Fruit fly (Drosophila melanogaster) whole organism, embryonic: Measurements from ENCODE around the gene Stat92E.

Source experiments
- CG11723 ChIP-seq: fragments of 200-800 bp; sonication (Bioruptor generic); optimal IDR thresholded peaks from 2 replicates; lab custom pipeline; 2017; ENCODE audit warnings: missing biosample characterization, mild to moderate bottlenecking, missing genetic modification characterization
- CG12071 ChIP-seq: fragments of 200-800 bp; sonication (Bioruptor generic); optimal IDR thresholded peaks from 3 replicates; lab custom pipeline; 2018; ENCODE audit warnings: missing biosample characterization, mild to moderate bottlenecking, missing genetic modification characterization
- CG12219 ChIP-seq: fragments of 200-800 bp; sonication (Bioruptor generic); optimal IDR thresholded peaks from 3 replicates; lab custom pipeline; 2018; ENCODE audit warnings: missing biosample characterization, mild to moderate bottlenecking, missing genetic modification characterization
- CG12769 ChIP-seq: fragments of 200-800 bp; sonication (Bioruptor generic); optimal IDR thresholded peaks from 2 replicates; lab custom pipeline; 2019; ENCODE audit warnings: missing biosample characterization, mild to moderate bottlenecking, missing genetic modification characterization, moderate library complexity
- CG14050 ChIP-seq: fragments of 200-800 bp; sonication (Bioruptor generic); IDR thresholded peaks from 3 replicates; pipeline ENCODE4 v1.3.6; 2022; ENCODE audit warnings: missing biosample characterization, missing genetic modification characterization
- CG15696 ChIP-seq: fragments of 200-800 bp; sonication (Bioruptor generic); optimal IDR thresholded peaks from 2 replicates; lab custom pipeline; 2019; ENCODE audit warnings: missing biosample characterization, mild to moderate bottlenecking, missing genetic modification characterization, moderate library complexity
- CG1792 ChIP-seq: fragments of 200-800 bp; sonication (Bioruptor generic); optimal IDR thresholded peaks from 2 replicates; lab custom pipeline; 2016; ENCODE audit warnings: missing biosample characterization, missing genetic modification characterization
- CG2678 ChIP-seq: fragments of 200-800 bp; sonication (Bioruptor generic); optimal IDR thresholded peaks from 3 replicates; lab custom pipeline; 2019; ENCODE audit warnings: missing biosample characterization, mild to moderate bottlenecking, missing genetic modification characterization, moderate library complexity
- CG4328 ChIP-seq: fragments of 200-800 bp; sonication (Bioruptor generic); optimal IDR thresholded peaks from 3 replicates; lab custom pipeline; 2017; ENCODE audit warnings: missing biosample characterization, missing genetic modification reagents, missing genetic modification characterization
- CG4617 ChIP-seq: fragments of 200-800 bp; sonication (Bioruptor generic); optimal IDR thresholded peaks from 3 replicates; lab custom pipeline; 2016; ENCODE audit warnings: missing biosample characterization, missing genetic modification characterization, borderline replicate concordance
- CG5180 ChIP-seq: fragments of 200-800 bp; sonication (Bioruptor generic); optimal IDR thresholded peaks from 3 replicates; lab custom pipeline; 2017; ENCODE audit warnings: missing biosample characterization, missing genetic modification characterization, mild to moderate bottlenecking, moderate library complexity, missing genetic modification reagents
- CG8290 ChIP-seq, 3 experiments: fragments of 200-800 bp; sonication (Bioruptor generic); optimal IDR thresholded peaks; 2 replicates each; lab custom pipeline; 2016 to 2019; ENCODE audit warnings: missing biosample characterization in 3 of 3, missing genetic modification characterization in 3 of 3, mild to moderate bottlenecking in 2 of 3, moderate library complexity in 1 of 3
- Camta ChIP-seq: fragments of 200-800 bp; sonication (Bioruptor generic); optimal IDR thresholded peaks from 2 replicates; lab custom pipeline; 2016; ENCODE audit warnings: missing biosample characterization, missing genetic modification characterization
- Dll ChIP-seq: fragments of 200-800 bp; sonication (Bioruptor generic); IDR thresholded peaks from 4 replicates; pipeline ENCODE4 v1.3.6; 2022; ENCODE audit warnings: missing biosample characterization, missing genetic modification characterization; ENCODE audit not compliant: partially characterized antibody
- Dref ChIP-seq: fragments of 200-800 bp; sonication (Bioruptor generic); IDR thresholded peaks from 2 replicates; pipeline ENCODE4 v1.3.6; 2022; ENCODE audit warnings: missing biosample characterization, missing genetic modification characterization
- HLHmδ ChIP-seq: fragments of 200-800 bp; sonication (Bioruptor generic); optimal IDR thresholded peaks from 2 replicates; lab custom pipeline; 2018; ENCODE audit warnings: missing biosample characterization, mild to moderate bottlenecking, missing genetic modification characterization, moderate library complexity
- Hand ChIP-seq: fragments of 200-800 bp; sonication (Bioruptor generic); optimal IDR thresholded peaks from 2 replicates; lab custom pipeline; 2017; ENCODE audit warnings: mild to moderate bottlenecking, missing biosample characterization, missing genetic modification reagents, missing genetic modification characterization
- PHDP ChIP-seq: fragments of 200-800 bp; sonication (Bioruptor generic); optimal IDR thresholded peaks from 3 replicates; lab custom pipeline; 2018; ENCODE audit warnings: missing biosample characterization, mild to moderate bottlenecking, missing genetic modification characterization, moderate library complexity
- Side ChIP-seq: fragments of 200-800 bp; sonication (Bioruptor generic); optimal IDR thresholded peaks from 2 replicates; lab custom pipeline; 2016; ENCODE audit warnings: missing biosample characterization, missing genetic modification characterization
- Stat92E ChIP-seq, 3 experiments: fragments of >200 bp in 2 of 3; fragments of 200-800 bp in 1 of 3; sonication (Bioruptor generic) in 1 of 3; optimal IDR thresholded peaks; 2 replicates each; lab custom pipeline; 2017 to 2019; ENCODE audit warnings: missing biosample characterization in 3 of 3, missing genetic modification characterization in 3 of 3, mild to moderate bottlenecking in 1 of 3, moderate library complexity in 1 of 3
- Xbp1 ChIP-seq: fragments of 200-800 bp; sonication (Bioruptor generic); optimal IDR thresholded peaks from 3 replicates; lab custom pipeline; 2016; ENCODE audit warnings: missing biosample characterization, mild to moderate bottlenecking, missing genetic modification characterization
- Xrp1 ChIP-seq: fragments of 200-800 bp; sonication (Bioruptor generic); IDR thresholded peaks from 2 replicates; pipeline ENCODE4 v1.3.6; 2022; ENCODE audit warnings: missing biosample characterization, missing genetic modification characterization
- YL-1 ChIP-seq: fragments of 200-800 bp; sonication (Bioruptor generic); optimal IDR thresholded peaks from 3 replicates; lab custom pipeline; 2017; ENCODE audit warnings: missing biosample characterization, mild to moderate bottlenecking, missing genetic modification characterization
- abd-A ChIP-seq: fragments of 200-800 bp; sonication (Bioruptor generic); optimal IDR thresholded peaks from 3 replicates; lab custom pipeline; 2019; ENCODE audit warnings: missing biosample characterization, mild to moderate bottlenecking, missing genetic modification characterization, moderate library complexity
- ara ChIP-seq: fragments of 200-800 bp; sonication (Bioruptor generic); IDR thresholded peaks from 2 replicates; pipeline ENCODE4 v1.3.6; 2022; ENCODE audit warnings: missing biosample characterization, missing genetic modification characterization
- ash1 ChIP-seq: fragments of 200-800 bp; sonication (Bioruptor generic); optimal IDR thresholded peaks from 2 replicates; lab custom pipeline; 2018; ENCODE audit warnings: missing biosample characterization, mild to moderate bottlenecking, missing genetic modification characterization
- cg ChIP-seq: fragments of 200-800 bp; sonication (Bioruptor generic); optimal IDR thresholded peaks from 3 replicates; lab custom pipeline; 2019; ENCODE audit warnings: missing biosample characterization, mild to moderate bottlenecking, missing genetic modification characterization, moderate library complexity
- chinmo ChIP-seq: fragments of 200-800 bp; sonication (Bioruptor generic); IDR thresholded peaks from 4 replicates; pipeline ENCODE4 v1.3.6; 2022; ENCODE audit warnings: missing biosample characterization, missing genetic modification characterization; ENCODE audit not compliant: partially characterized antibody
- ci ChIP-seq: fragments of 200-800 bp; sonication (Bioruptor generic); IDR thresholded peaks from 3 replicates; pipeline ENCODE4 v1.3.6; 2022; ENCODE audit warnings: missing biosample characterization, missing genetic modification characterization
- cwo ChIP-seq: fragments of 200-800 bp; sonication (Bioruptor generic); optimal IDR thresholded peaks from 3 replicates; lab custom pipeline; 2017; ENCODE audit warnings: missing biosample characterization, missing genetic modification characterization, mild to moderate bottlenecking, moderate library complexity, missing genetic modification reagents
- esg ChIP-seq: fragments of 200-800 bp; sonication (Bioruptor generic); conservative IDR thresholded peaks from 2 replicates; pipeline ENCODE4 v1.3.6; 2022; ENCODE audit warnings: missing biosample characterization, missing genetic modification characterization
- exex ChIP-seq: fragments of 200-800 bp; sonication (Bioruptor generic); optimal IDR thresholded peaks from 4 replicates; lab custom pipeline; 2018; ENCODE audit warnings: missing biosample characterization, mild to moderate bottlenecking, missing genetic modification characterization, moderate library complexity
- fd102C ChIP-seq: fragments of 200-800 bp; sonication (Bioruptor generic); optimal IDR thresholded peaks from 2 replicates; lab custom pipeline; 2018; ENCODE audit warnings: missing biosample characterization, mild to moderate bottlenecking, missing genetic modification characterization, moderate library complexity
- gce ChIP-seq: fragments of 200-800 bp; sonication (Bioruptor generic); IDR thresholded peaks from 3 replicates; pipeline ENCODE4 v1.3.6; 2022; ENCODE audit warnings: missing biosample characterization, missing genetic modification characterization
- gcm ChIP-seq: fragments of 200-800 bp; sonication (Bioruptor generic); optimal IDR thresholded peaks from 2 replicates; lab custom pipeline; 2019; ENCODE audit warnings: missing biosample characterization, mild to moderate bottlenecking, missing genetic modification characterization, moderate library complexity
- insv ChIP-seq, 2 experiments: fragments of 200-800 bp; sonication (Bioruptor generic); optimal IDR thresholded peaks; 3 replicates each; lab custom pipeline; 2016 to 2018; ENCODE audit warnings: missing biosample characterization in 2 of 2, missing genetic modification characterization in 2 of 2
- ken ChIP-seq: fragments of 200-800 bp; sonication (Bioruptor generic); IDR thresholded peaks from 3 replicates; pipeline ENCODE4 v1.3.6; 2022; ENCODE audit warnings: missing biosample characterization, missing genetic modification characterization
- kni ChIP-seq: fragments of 200-800 bp; sonication (Bioruptor generic); optimal IDR thresholded peaks from 3 replicates; lab custom pipeline; 2017; ENCODE audit warnings: mild to moderate bottlenecking, missing biosample characterization, missing genetic modification reagents, missing genetic modification characterization
- mirr ChIP-seq: fragments of 200-800 bp; sonication (Bioruptor generic); optimal IDR thresholded peaks from 3 replicates; lab custom pipeline; 2018; ENCODE audit warnings: missing biosample characterization, mild to moderate bottlenecking, missing genetic modification characterization
- pfk ChIP-seq: fragments of 200-800 bp; sonication (Bioruptor generic); optimal IDR thresholded peaks from 2 replicates; lab custom pipeline; 2018; ENCODE audit warnings: missing biosample characterization, mild to moderate bottlenecking, missing genetic modification characterization, moderate library complexity
- rib ChIP-seq: fragments of 200-800 bp; sonication (Bioruptor generic); IDR thresholded peaks from 2 replicates; pipeline ENCODE4 v1.3.6; 2022; ENCODE audit warnings: missing biosample characterization, missing genetic modification characterization
- sd ChIP-seq: fragments of 200-800 bp; sonication (Bioruptor generic); optimal IDR thresholded peaks from 3 replicates; lab custom pipeline; 2018; ENCODE audit warnings: missing biosample characterization, mild to moderate bottlenecking, missing genetic modification characterization, moderate library complexity
- sim ChIP-seq: fragments of 200-800 bp; sonication (Bioruptor generic); IDR thresholded peaks from 2 replicates; pipeline ENCODE4 v1.3.6; 2022; ENCODE audit warnings: missing biosample characterization, missing genetic modification characterization
- stwl ChIP-seq: fragments of 200-800 bp; sonication (Bioruptor generic); optimal IDR thresholded peaks from 3 replicates; lab custom pipeline; 2018; ENCODE audit warnings: missing biosample characterization, mild to moderate bottlenecking, missing genetic modification characterization, moderate library complexity
- vnd ChIP-seq: fragments of 200-800 bp; sonication (Bioruptor generic); IDR thresholded peaks from 3 replicates; pipeline ENCODE4 v1.3.6; 2022; ENCODE audit warnings: missing biosample characterization, missing genetic modification characterization; ENCODE audit not compliant: partially characterized antibody
- vvl ChIP-seq: fragments of 200-800 bp; sonication (Bioruptor generic); IDR thresholded peaks from 2 replicates; pipeline ENCODE4 v1.3.6; 2022; ENCODE audit warnings: missing biosample characterization, missing genetic modification characterization
- wek ChIP-seq: fragments of 200-800 bp; sonication (Bioruptor generic); optimal IDR thresholded peaks from 3 replicates; lab custom pipeline; 2018; ENCODE audit warnings: missing biosample characterization, mild to moderate bottlenecking, missing genetic modification characterization, moderate library complexity

Gene Stat92E

dm6 chr3R:20555720-20556280 lies 3.7 kb upstream of the Stat92E start:
- TF ChIP-seq vnd (GFP tag; lab: Robert Waterston, UW) (no peak), HLHmδ (peak; percentile 89), exex (tag; lab: Kevin White, UChicago) (peak; percentile 84), cwo (peak; percentile 96), ken (GFP tag; lab: Robert Waterston, UW) (0 out of 3 replicates have a peak, but pooled peaks have one; percentile 57), sd (tag; lab: Kevin White, UChicago) (peak; percentile 4), CG11723 (GFP tag; lab: Kevin White, UChicago) (no peak), ash1 (peak; percentile 1), CG1792 (GFP tag; lab: Kevin White, UChicago) (no peak), CG5180 (GFP tag; lab: Kevin White, UChicago) (peak; percentile 89), Dll (GFP tag; lab: Robert Waterston, UW) (peak; percentile 33; the same call in 1 of the 4 replicates), Xrp1 (GFP tag; lab: Robert Waterston, UW) (peak; percentile 69), CG12769 (tag; lab: Kevin White, UChicago) (peak; percentile 27), mirr (peak; percentile 97), rib (peak; percentile 41; the same call in 1 of the 2 replicates), Hand (GFP tag; lab: Kevin White, UChicago) (peak; percentile 46), wek (GFP tag; lab: Kevin White, UChicago) (peak; percentile 91), pfk (GFP tag; lab: Kevin White, UChicago) (peak; percentile 75), CG14050 (GFP tag; lab: Robert Waterston, UW) (no peak), CG2678 (tag; lab: Kevin White, UChicago) (peak; percentile 10), cg (GFP tag; lab: Kevin White, UChicago) (peak; percentile 14), vvl (GFP tag; lab: Robert Waterston, UW) (peak; percentile 22; the same call in 1 of the 2 replicates), esg (GFP tag; lab: Robert Waterston, UW) (no peak), Xbp1 (GFP tag; lab: Kevin White, UChicago) (no peak), Dref (no peak), stwl (tag; lab: Kevin White, UChicago) (no peak), CG12071 (peak; percentile 74), Stat92E (GFP tag; optimal IDR thresholded peaks at IDR 0.05; lab: Kevin White, UChicago) (peak in 1 of 3 experiments; percentile 37), ara (GFP tag; lab: Robert Waterston, UW) (no peak), kni (GFP tag; lab: Kevin White, UChicago) (peak; percentile 66), CG12219 (GFP tag; lab: Kevin White, UChicago) (peak; percentile 22), insv (GFP tag; optimal IDR thresholded peaks at IDR 0.05; lab: Kevin White, UChicago) (peak in 1 of 2 experiments; percentile 35), CG4328 (peak; percentile 90), fd102C (peak; percentile 13), CG4617 (no peak), CG15696 (tag; lab: Kevin White, UChicago) (peak; percentile 64), CG8290 (GFP tag; optimal IDR thresholded peaks at IDR 0.05; lab: Kevin White, UChicago) (no peak), CG8290 (tag; optimal IDR thresholded peaks at IDR 0.05; lab: Kevin White, UChicago) (peak; percentile 66 to 88), PHDP (tag; lab: Kevin White, UChicago) (peak; percentile 12), sim (GFP tag; lab: Robert Waterston, UW) (0 out of 2 replicates have a peak, but pooled peaks have one; percentile 24), chinmo (GFP tag; lab: Robert Waterston, UW) (peak; percentile 87; the same call in 3 of the 4 replicates), gcm (peak; percentile 43), ci (GFP tag; lab: Robert Waterston, UW) (peak; percentile 66; the same call in 2 of the 3 replicates), YL-1 (peak; percentile 30), Camta (GFP tag; lab: Kevin White, UChicago) (no peak), Side (GFP tag; lab: Kevin White, UChicago) (no peak), gce (GFP tag; lab: Robert Waterston, UW) (peak; percentile 80; the same call in 2 of the 3 replicates), abd-A (tag; lab: Kevin White, UChicago) (peak; percentile 37)
